Worm (Caenorhabditis elegans) whole organism, L2 larva: ENCODE data around the gene fbxa-89.

ENCODE experiments used
- C34F6.9 ChIP-seq: fragments of 150-350 bp; optimal IDR thresholded peaks from 2 replicates; lab custom pipeline; 2014; ENCODE audit warnings: missing biosample characterization, missing genetic modification characterization
- F13H6.1 ChIP-seq: sonication (generic microtip); optimal IDR thresholded peaks from 2 replicates; lab custom pipeline; 2016; ENCODE audit warnings: missing genetic modification characterization, missing compliant biosample characterization
- R02D3.7 ChIP-seq: fragments of 150-350 bp; optimal IDR thresholded peaks from 2 replicates; lab custom pipeline; 2014; ENCODE audit warnings: missing biosample characterization, missing genetic modification characterization
- Y55F3AM.14 ChIP-seq: fragments of 200-800 bp; sonication (Bioruptor generic); optimal IDR thresholded peaks from 2 replicates; lab custom pipeline; 2018; ENCODE audit warnings: mild to moderate bottlenecking, missing genetic modification characterization, missing compliant biosample characterization
- ZK546.5 ChIP-seq: sonication (generic microtip); optimal IDR thresholded peaks from 2 replicates; lab custom pipeline; 2017; ENCODE audit warnings: missing biosample characterization, missing genetic modification characterization
- aly-2 ChIP-seq: fragments of 150-350 bp; optimal IDR thresholded peaks from 2 replicates; lab custom pipeline; 2014; ENCODE audit warnings: missing biosample characterization, missing genetic modification characterization
- ama-1 ChIP-seq: fragments of 150-350 bp; optimal IDR thresholded peaks from 2 replicates; lab custom pipeline; 2018; ENCODE audit warnings: inconsistent platforms
- ceh-16 ChIP-seq: fragments of 150-350 bp; optimal IDR thresholded peaks from 2 replicates; lab custom pipeline; 2014; ENCODE audit warnings: missing biosample characterization, missing genetic modification characterization
- ceh-82 ChIP-seq: fragments of 150-350 bp; optimal IDR thresholded peaks from 2 replicates; lab custom pipeline; 2014; ENCODE audit warnings: missing biosample characterization, missing genetic modification characterization
- crh-2 ChIP-seq: sonication (generic microtip); optimal IDR thresholded peaks from 2 replicates; lab custom pipeline; 2017; ENCODE audit warnings: missing biosample characterization, missing genetic modification characterization
- egl-27 ChIP-seq: sonication (generic microtip); optimal IDR thresholded peaks from 3 replicates; lab custom pipeline; 2017; ENCODE audit warnings: missing biosample characterization, missing genetic modification reagents, missing genetic modification characterization
- elt-1 ChIP-seq: fragments of 150-350 bp; optimal IDR thresholded peaks from 2 replicates; lab custom pipeline; 2014; ENCODE audit warnings: missing biosample characterization, missing genetic modification characterization
- elt-3 ChIP-seq: sonication (generic microtip); optimal IDR thresholded peaks from 2 replicates; lab custom pipeline; 2017; ENCODE audit warnings: missing biosample characterization, missing genetic modification characterization
- fos-1 ChIP-seq: fragments of 150-350 bp; optimal IDR thresholded peaks from 2 replicates; lab custom pipeline; 2014; ENCODE audit warnings: missing biosample characterization, missing genetic modification characterization
- gmeb-1 ChIP-seq: fragments of 150-350 bp; optimal IDR thresholded peaks from 2 replicates; lab custom pipeline; 2014; ENCODE audit warnings: missing biosample characterization, missing genetic modification characterization
- lin-11 ChIP-seq: fragments of 150-350 bp; sonication (generic microtip); optimal IDR thresholded peaks from 2 replicates; lab custom pipeline; 2014; ENCODE audit warnings: missing biosample characterization, missing genetic modification characterization, inconsistent platforms, mixed read lengths
- lin-39 ChIP-seq: fragments of 150-350 bp; optimal IDR thresholded peaks from 2 replicates; lab custom pipeline; 2014; ENCODE audit warnings: missing biosample characterization, missing genetic modification reagents, missing genetic modification characterization
- mab-5 ChIP-seq: fragments of 150-350 bp; optimal IDR thresholded peaks from 2 replicates; lab custom pipeline; 2014; ENCODE audit warnings: missing biosample characterization, missing genetic modification characterization
- mbf-1 ChIP-seq: sonication (generic microtip); optimal IDR thresholded peaks from 2 replicates; lab custom pipeline; 2017; ENCODE audit warnings: missing biosample characterization, missing genetic modification characterization
- mdl-1 ChIP-seq, 2 experiments: fragments of 150-350 bp in 1 of 2; sonication (generic microtip) in 1 of 2; optimal IDR thresholded peaks; 2 replicates each; lab custom pipeline; 2017; ENCODE audit warnings: missing biosample characterization in 2 of 2, missing genetic modification characterization in 2 of 2
- nhr-10 ChIP-seq: sonication (generic microtip); optimal IDR thresholded peaks from 2 replicates; lab custom pipeline; 2017; ENCODE audit warnings: missing biosample characterization, missing genetic modification characterization
- nhr-11 ChIP-seq: fragments of 150-350 bp; optimal IDR thresholded peaks from 2 replicates; lab custom pipeline; 2014; ENCODE audit warnings: missing biosample characterization, missing genetic modification characterization
- nhr-12 ChIP-seq: fragments of 150-350 bp; optimal IDR thresholded peaks from 2 replicates; lab custom pipeline; 2014; ENCODE audit warnings: missing biosample characterization, missing genetic modification characterization
- nhr-21 ChIP-seq: fragments of 150-350 bp; optimal IDR thresholded peaks from 2 replicates; lab custom pipeline; 2014; ENCODE audit warnings: missing biosample characterization, missing genetic modification characterization
- nhr-23 ChIP-seq: fragments of 150-350 bp; optimal IDR thresholded peaks from 2 replicates; lab custom pipeline; 2014; ENCODE audit warnings: missing biosample characterization, missing genetic modification reagents, missing genetic modification characterization
- nhr-237 ChIP-seq: fragments of 150-350 bp; optimal IDR thresholded peaks from 2 replicates; lab custom pipeline; 2014; ENCODE audit warnings: missing biosample characterization, missing genetic modification characterization
- nhr-25 ChIP-seq: fragments of 150-350 bp; sonication (generic microtip); optimal IDR thresholded peaks from 3 replicates; lab custom pipeline; 2014; ENCODE audit warnings: missing biosample characterization, missing genetic modification characterization
- nhr-77 ChIP-seq: fragments of 150-350 bp; optimal IDR thresholded peaks from 2 replicates; lab custom pipeline; 2014; ENCODE audit warnings: missing biosample characterization, missing genetic modification characterization
- peb-1 ChIP-seq: fragments of 150-350 bp; optimal IDR thresholded peaks from 2 replicates; lab custom pipeline; 2014; ENCODE audit warnings: missing biosample characterization, missing genetic modification characterization
- sem-4 ChIP-seq: fragments of 150-350 bp; optimal IDR thresholded peaks from 2 replicates; lab custom pipeline; 2014; ENCODE audit warnings: missing biosample characterization, missing genetic modification reagents, missing genetic modification characterization
- skn-1 ChIP-seq: sonication (generic microtip); optimal IDR thresholded peaks from 2 replicates; lab custom pipeline; 2017; ENCODE audit warnings: missing biosample characterization, missing genetic modification characterization
- snpc-4 ChIP-seq: fragments of 150-350 bp; optimal IDR thresholded peaks from 2 replicates; lab custom pipeline; 2014; ENCODE audit warnings: missing biosample characterization, missing genetic modification characterization
- unc-55 ChIP-seq: fragments of 150-350 bp; sonication (generic microtip); optimal IDR thresholded peaks from 3 replicates; lab custom pipeline; 2014; ENCODE audit warnings: missing biosample characterization, missing genetic modification reagents, missing genetic modification characterization
- unc-62 ChIP-seq: fragments of 150-350 bp; optimal IDR thresholded peaks from 2 replicates; lab custom pipeline; 2014; ENCODE audit warnings: missing biosample characterization, missing genetic modification reagents, missing genetic modification characterization
- zag-1 ChIP-seq: fragments of 150-350 bp; optimal IDR thresholded peaks from 2 replicates; lab custom pipeline; 2014; ENCODE audit warnings: missing biosample characterization, missing genetic modification characterization
- ztf-1 ChIP-seq: fragments of 200-800 bp; sonication (Bioruptor generic); conservative IDR thresholded peaks from 2 replicates; pipeline ENCODE4 v1.3.6; 2022; ENCODE audit warnings: missing genetic modification characterization, missing compliant biosample characterization
- ztf-4 ChIP-seq: fragments of 150-350 bp; optimal IDR thresholded peaks from 2 replicates; lab custom pipeline; 2014; ENCODE audit warnings: missing biosample characterization, missing genetic modification characterization

Gene fbxa-89

ce11 chrIII:12250114-12250792, 14.3 kb downstream of the fbxa-89 start, which contains the start of the genes tim-1 and Y75B8A.23 (continued):
- TF ChIP-seq unc-55 (GFP tag; lab: Kevin White, UChicago) (peak; percentile 92), F13H6.1 (tag; lab: Kevin White, UChicago) (peak; percentile 94), lin-11 (tag; lab: Kevin White, UChicago) (peak; percentile 93), snpc-4 (peak; percentile 100), R02D3.7 (tag; lab: Kevin White, UChicago) (peak; percentile 52), unc-62 (GFP tag; lab: Kevin White, UChicago) (no peak), crh-2 (tag; lab: Kevin White, UChicago) (peak; percentile 99), zag-1 (tag; lab: Kevin White, UChicago) (peak; percentile 84), egl-27 (tag; lab: Kevin White, UChicago) (peak; percentile 84), C34F6.9 (tag; lab: Kevin White, UChicago) (peak; percentile 84), mab-5 (tag; lab: Kevin White, UChicago) (peak; percentile 94), lin-39 (tag; lab: Kevin White, UChicago) (no peak), gmeb-1 (peak; percentile 97)

- no peak for TF ChIP-seq nhr-21 (tag; lab: Kevin White, UChicago)
- TF ChIP-seq unc-55 (GFP tag; lab: Kevin White, UChicago): no peak
- no peak for TF ChIP-seq nhr-11
- no peak for TF ChIP-seq ztf-1 (GFP tag; lab: Robert Waterston, UW)
- TF ChIP-seq unc-62 (GFP tag; lab: Kevin White, UChicago): no peak
- TF ChIP-seq ama-1 (lab: Kevin White, UChicago): no peak
- no peak for TF ChIP-seq nhr-10 (tag; lab: Kevin White, UChicago)
- no peak for TF ChIP-seq skn-1
- TF ChIP-seq elt-3: no peak
- TF ChIP-seq R02D3.7 (tag; lab: Kevin White, UChicago): no peak
- TF ChIP-seq mbf-1: no peak
- TF ChIP-seq lin-39 (tag; lab: Kevin White, UChicago): no peak
- TF ChIP-seq sem-4 (tag; lab: Kevin White, UChicago): no peak
These were observed 15.2 kb downstream of the fbxa-89 start for ce11 chrIII:12251178-12251577.

- TF ChIP-seq zag-1 (tag; lab: Kevin White, UChicago): no peak
- TF ChIP-seq peb-1 (tag; lab: Kevin White, UChicago): no peak
- no peak for TF ChIP-seq C34F6.9 (tag; lab: Kevin White, UChicago)
- TF ChIP-seq aly-2: no peak
- TF ChIP-seq fos-1 (tag; lab: Kevin White, UChicago): no peak
- no peak for TF ChIP-seq mdl-1 (tag; optimal IDR thresholded peaks at IDR 0.05; lab: Kevin White, UChicago)
- TF ChIP-seq nhr-77 (tag; lab: Kevin White, UChicago): no peak
- TF ChIP-seq skn-1: no peak
- TF ChIP-seq nhr-237 (tag; lab: Kevin White, UChicago): no peak
- TF ChIP-seq mbf-1: no peak
- TF ChIP-seq lin-39 (tag; lab: Kevin White, UChicago): no peak
- no peak for TF ChIP-seq nhr-11
- no peak for TF ChIP-seq Y55F3AM.14
- no peak for TF ChIP-seq ama-1 (lab: Kevin White, UChicago)
- TF ChIP-seq snpc-4: no peak
- no peak for TF ChIP-seq unc-55 (GFP tag; lab: Kevin White, UChicago)
- TF ChIP-seq gmeb-1: no peak
These were observed 17.4 kb downstream of the fbxa-89 start for ce11 chrIII:12253342-12253741.

DNA sequence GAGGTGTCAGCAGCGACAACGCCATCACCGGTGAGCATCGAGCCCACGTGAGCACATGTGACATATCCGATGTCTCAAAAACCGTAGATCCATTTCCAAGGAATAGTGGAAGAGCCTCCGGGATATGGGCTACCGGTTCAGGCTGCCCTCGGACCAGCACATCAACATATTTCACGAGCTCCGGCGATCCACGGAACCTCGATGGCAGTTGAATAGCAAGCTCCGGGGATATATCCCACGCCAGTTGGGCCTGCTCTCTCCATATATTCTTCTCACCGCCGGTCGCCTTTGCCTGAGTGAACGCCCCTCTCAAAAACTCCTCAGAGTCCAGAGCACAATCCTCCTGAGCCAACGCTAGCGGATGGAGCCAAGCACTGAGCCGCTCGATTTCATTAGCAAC, 23.8 kb downstream of the fbxa-89 start:
- no peak for TF ChIP-seq elt-1 (tag; lab: Kevin White, UChicago)
- no peak for TF ChIP-seq Y55F3AM.14
- TF ChIP-seq C34F6.9 (tag; lab: Kevin White, UChicago): no peak
- no peak for TF ChIP-seq ZK546.5 (tag; lab: Kevin White, UChicago)
- TF ChIP-seq ceh-82 (tag; lab: Kevin White, UChicago): no peak
- no peak for TF ChIP-seq R02D3.7 (tag; lab: Kevin White, UChicago)
- TF ChIP-seq nhr-25: no peak
- no peak for TF ChIP-seq nhr-12 (tag; lab: Kevin White, UChicago)
- no peak for TF ChIP-seq zag-1 (tag; lab: Kevin White, UChicago)
- no peak for TF ChIP-seq elt-3
- TF ChIP-seq unc-62 (GFP tag; lab: Kevin White, UChicago): no peak
- no peak for TF ChIP-seq ceh-16 (tag; lab: Kevin White, UChicago)
- no peak for TF ChIP-seq skn-1
- no peak for TF ChIP-seq nhr-23
- no peak for TF ChIP-seq unc-55 (GFP tag; lab: Kevin White, UChicago)
- no peak for TF ChIP-seq ztf-4 (tag; lab: Kevin White, UChicago)
- no peak for TF ChIP-seq lin-39 (tag; lab: Kevin White, UChicago)
- no peak for TF ChIP-seq fos-1 (tag; lab: Kevin White, UChicago)
- no peak for TF ChIP-seq snpc-4
